Worm (Caenorhabditis elegans): ENCODE measurements around the gene E02H9.6.
"Not testable (repeated sequence)": the region's sequence is repeated elsewhere in the genome, so short reads cannot be mapped to it uniquely, and the experiment has no call there.

The E02H9.6 gene

ce11 chrIII:2435805-2436204 is at the start of gene E02H9.6:
E02H9.6 (plus strand) TSS chrIII:2436105.
- TF ChIP-seq unc-62 (GFP tag; optimal IDR thresholded peaks at IDR 0.05) = not testable (repeated sequence)

ce11 chrIII:2386483-2386882 is 49.4 kb upstream of the E02H9.6 start, which contains the start of gene H14E04.3:
H14E04.3 (minus strand) TSS chrIII:2386583.
- no peak for TF ChIP-seq unc-62 (GFP tag; optimal IDR thresholded peaks at IDR 0.05)

ce11 chrIII:2391704-2392103 is 44.2 kb upstream of the E02H9.6 start:
- TF ChIP-seq unc-62 (GFP tag; optimal IDR thresholded peaks at IDR 0.05) = no peak

ce11 chrIII:2393666-2394154 is 42.2 kb upstream of the E02H9.6 start:
- TF ChIP-seq unc-62 (GFP tag; optimal IDR thresholded peaks at IDR 0.05) = no peak

- no peak for TF ChIP-seq unc-62 (GFP tag; optimal IDR thresholded peaks at IDR 0.05)
Observed at ce11 chrIII:2401126-2402123, 34.5 kb upstream of the E02H9.6 start, which contains the start of the genes cic-1 and strm-1. cic-1 (minus strand) TSS chrIII:2401221. strm-1 (plus strand) TSS chrIII:2402070.

- TF ChIP-seq unc-62 (GFP tag; optimal IDR thresholded peaks at IDR 0.05) = no peak
Observed at ce11 chrIII:2410925-2411450, 24.9 kb upstream of the E02H9.6 start, which contains the start of gene mrpl-30. mrpl-30 (minus strand) TSS chrIII:2410975.

- TF ChIP-seq unc-62 (GFP tag; optimal IDR thresholded peaks at IDR 0.05) = no peak
Observed at ce11 chrIII:2418159-2418658, 17.7 kb upstream of the E02H9.6 start, which contains the start of the genes W04B5.5 and W04B5.3. W04B5.5 (minus strand) TSS chrIII:2418209. W04B5.3 (plus strand) TSS chrIII:2418514.

- no peak for TF ChIP-seq unc-62 (GFP tag; optimal IDR thresholded peaks at IDR 0.05)
Observed at ce11 chrIII:2418981-2419380, 16.9 kb upstream of the E02H9.6 start.

ce11 chrIII:2419504-2419903 is 16.4 kb upstream of the E02H9.6 start:
- no peak for TF ChIP-seq unc-62 (GFP tag; optimal IDR thresholded peaks at IDR 0.05)

ce11 chrIII:2421226-2421625 is 14.7 kb upstream of the E02H9.6 start:
- no peak for TF ChIP-seq unc-62 (GFP tag; optimal IDR thresholded peaks at IDR 0.05)

- no peak for TF ChIP-seq unc-62 (GFP tag; optimal IDR thresholded peaks at IDR 0.05)
Observed at ce11 chrIII:2423638-2424037, 12.3 kb upstream of the E02H9.6 start.

- TF ChIP-seq unc-62 (GFP tag; optimal IDR thresholded peaks at IDR 0.05) = no peak
Observed at ce11 chrIII:2424783-2425329, 11.0 kb upstream of the E02H9.6 start.

- no peak for TF ChIP-seq unc-62 (GFP tag; optimal IDR thresholded peaks at IDR 0.05)
Observed at ce11 chrIII:2426122-2426521, 9.8 kb upstream of the E02H9.6 start, which contains the start of gene W04B5.8. W04B5.8 (plus strand) TSS chrIII:2426316.

ce11 chrIII:2432925-2433324 is 3.0 kb upstream of the E02H9.6 start:
- no peak for TF ChIP-seq unc-62 (GFP tag; optimal IDR thresholded peaks at IDR 0.05)

- not testable (repeated sequence) for TF ChIP-seq unc-62 (GFP tag; optimal IDR thresholded peaks at IDR 0.05)
Observed at ce11 chrIII:2435373-2435772, 532 bp upstream of the E02H9.6 start, which contains the start of gene W04B5.6. W04B5.6 (minus strand) TSS chrIII:2435473.

- TF ChIP-seq unc-62 (GFP tag; optimal IDR thresholded peaks at IDR 0.05) = no peak
Observed at ce11 chrIII:2438543-2438942, 2.6 kb downstream of the E02H9.6 start, which contains the start of gene E02H9.13. E02H9.13 (minus strand) TSS chrIII:2438741.

Measured in whole organism, dauer.